Fruit fly (Drosophila melanogaster) S2 (cell line): ENCODE data around the gene Sfp78E.

Experiments
- CG8478 ChIP-seq: fragments of >200 bp; optimal IDR thresholded peaks from 2 replicates; lab custom pipeline; 2018
- CTCF ChIP-seq, 2 experiments: fragments of >200 bp; optimal IDR thresholded peaks; 2 replicates each; lab custom pipeline; 2018

dm6 chr3L:21652124-21652523 is 31.7 kb downstream of the Sfp78E start:
- TF ChIP-seq CTCF (optimal IDR thresholded peaks at IDR 0.05; lab: Kevin White, UChicago), result no peak
- TF ChIP-seq CG8478 (lab: Kevin White, UChicago), result no peak
